Fruit fly (Drosophila melanogaster) whole organism, prepupa: Measurements from ENCODE around the gene CG42633.

Experiments used
- CG11762 ChIP-seq: fragments of 200-800 bp; sonication (Bioruptor generic); optimal IDR thresholded peaks from 3 replicates; lab custom pipeline; 2016; ENCODE audit warnings: missing biosample characterization, missing genetic modification characterization; ENCODE audit not compliant: insufficient read depth
- CG3032 ChIP-seq: fragments of 200-800 bp; optimal IDR thresholded peaks from 2 replicates; lab custom pipeline; 2019; ENCODE audit warnings: missing biosample characterization, mild to moderate bottlenecking, missing genetic modification characterization, moderate library complexity
- CG31627 ChIP-seq: fragments of 200-800 bp; sonication (Bioruptor generic); optimal IDR thresholded peaks from 3 replicates; lab custom pipeline; 2016; ENCODE audit warnings: missing biosample characterization, missing genetic modification characterization
- CG6854 ChIP-seq: fragments of 200-800 bp; sonication (Bioruptor generic); optimal IDR thresholded peaks from 2 replicates; lab custom pipeline; 2017; ENCODE audit warnings: missing biosample characterization, mild to moderate bottlenecking, missing genetic modification characterization
- CG9139 ChIP-seq: fragments of 200-800 bp; sonication (Bioruptor generic); optimal IDR thresholded peaks from 3 replicates; lab custom pipeline; 2017; ENCODE audit warnings: missing biosample characterization, mild to moderate bottlenecking, missing genetic modification characterization
- Ets21C ChIP-seq: fragments of 200-800 bp; sonication (Bioruptor generic); optimal IDR thresholded peaks from 3 replicates; lab custom pipeline; 2016; ENCODE audit warnings: missing biosample characterization, missing genetic modification characterization
- Gug ChIP-seq: fragments of 200-800 bp; sonication (Bioruptor generic); IDR thresholded peaks from 2 replicates; pipeline ENCODE4 v1.3.6; 2022; ENCODE audit warnings: missing biosample characterization, missing genetic modification characterization
- Hr39 ChIP-seq: fragments of 200-800 bp; sonication (Bioruptor generic); optimal IDR thresholded peaks from 2 replicates; lab custom pipeline; 2016; ENCODE audit warnings: missing biosample characterization, missing genetic modification characterization
- Lpt ChIP-seq: fragments of 200-800 bp; sonication (Bioruptor generic); optimal IDR thresholded peaks from 3 replicates; lab custom pipeline; 2016; ENCODE audit warnings: missing biosample characterization, missing genetic modification characterization
- OdsH ChIP-seq: fragments of 200-800 bp; sonication (Bioruptor generic); optimal IDR thresholded peaks from 3 replicates; lab custom pipeline; 2016; ENCODE audit warnings: missing biosample characterization, missing genetic modification characterization
- Sox15 ChIP-seq: fragments of 200-800 bp; sonication (Bioruptor generic); optimal IDR thresholded peaks from 3 replicates; lab custom pipeline; 2016; ENCODE audit warnings: missing biosample characterization, missing genetic modification characterization
- fd59A ChIP-seq: fragments of 200-800 bp; sonication (Bioruptor generic); optimal IDR thresholded peaks from 2 replicates; lab custom pipeline; 2017; ENCODE audit warnings: missing biosample characterization, mild to moderate bottlenecking, missing genetic modification characterization, missing genetic modification reagents
- pdm3 ChIP-seq: fragments of 200-800 bp; sonication (Bioruptor generic); optimal IDR thresholded peaks from 3 replicates; lab custom pipeline; 2016; ENCODE audit warnings: missing biosample characterization, missing genetic modification characterization
- topi ChIP-seq: fragments of 200-800 bp; sonication (Bioruptor generic); optimal IDR thresholded peaks from 3 replicates; lab custom pipeline; 2016; ENCODE audit warnings: missing biosample characterization, missing genetic modification characterization

dm6 chr3R:10747650-10748049 lies 34.4 kb downstream of the CG42633 start:
- no peak for TF ChIP-seq Ets21C
- TF ChIP-seq CG11762 (GFP tag; lab: Kevin White, UChicago): no peak
- peak; percentile 10 for TF ChIP-seq Hr39 (GFP tag; lab: Kevin White, UChicago)
- no peak for TF ChIP-seq Gug (GFP tag; lab: Robert Waterston, UW)
- TF ChIP-seq Lpt (GFP tag; lab: Kevin White, UChicago): no peak
- TF ChIP-seq pdm3: no peak
- TF ChIP-seq OdsH (GFP tag; lab: Kevin White, UChicago): no peak
- TF ChIP-seq fd59A (GFP tag; lab: Kevin White, UChicago): no peak
- no peak for TF ChIP-seq CG9139 (GFP tag; lab: Kevin White, UChicago)
- no peak for TF ChIP-seq topi (GFP tag; lab: Kevin White, UChicago)
- no peak for TF ChIP-seq CG3032 (tag; lab: Kevin White, UChicago)
- TF ChIP-seq Sox15 (GFP tag; lab: Kevin White, UChicago): no peak
- no peak for TF ChIP-seq CG6854
- TF ChIP-seq CG31627: no peak
